Worm (Caenorhabditis elegans) whole organism, young adult: ENCODE results near the gene C35B1.7.

Experiments
- B0336.3 ChIP-seq: fragments of 200-800 bp; sonication (Bioruptor generic); IDR thresholded peaks from 2 replicates; pipeline ENCODE4 v1.3.6; 2022; ENCODE audit warnings: missing genetic modification characterization, missing compliant biosample characterization
- F33H1.4 ChIP-seq: fragments of 200-800 bp; sonication (Bioruptor generic); IDR thresholded peaks from 2 replicates; pipeline ENCODE4 v1.3.6; 2022; ENCODE audit warnings: missing genetic modification reagents, missing genetic modification characterization, missing compliant biosample characterization
- F37B4.10 ChIP-seq: fragments of 200-800 bp; sonication (Bioruptor generic); IDR thresholded peaks from 2 replicates; pipeline ENCODE4 v1.3.6; 2022; ENCODE audit warnings: missing genetic modification characterization, missing compliant biosample characterization
- F52B5.7 ChIP-seq: sonication (generic microtip); optimal IDR thresholded peaks from 2 replicates; lab custom pipeline; 2016; ENCODE audit warnings: mild to moderate bottlenecking, missing genetic modification characterization, missing compliant biosample characterization
- F57A8.1 ChIP-seq: fragments of 200-800 bp; sonication (Bioruptor generic); optimal IDR thresholded peaks from 2 replicates; lab custom pipeline; 2018; ENCODE audit warnings: mild to moderate bottlenecking, missing genetic modification characterization, moderate library complexity, missing compliant biosample characterization
- Y53F4B.3 ChIP-seq: fragments of 200-800 bp; sonication (Bioruptor generic); IDR thresholded peaks from 2 replicates; pipeline ENCODE4 v1.3.6; 2022; ENCODE audit warnings: missing genetic modification reagents, missing genetic modification characterization, missing compliant biosample characterization
- Y56A3A.18 ChIP-seq: fragments of 200-800 bp; sonication (Bioruptor generic); IDR thresholded peaks from 2 replicates; pipeline ENCODE4 v1.3.6; 2022; ENCODE audit warnings: missing genetic modification reagents, missing genetic modification characterization, missing compliant biosample characterization
- ZK185.1 ChIP-seq: sonication (generic microtip); optimal IDR thresholded peaks from 2 replicates; lab custom pipeline; 2016; ENCODE audit warnings: mild to moderate bottlenecking, missing genetic modification characterization, missing compliant biosample characterization; ENCODE audit not compliant: poor library complexity, severe bottlenecking
- akir-1 ChIP-seq: fragments of 200-800 bp; sonication (Bioruptor generic); optimal IDR thresholded peaks from 2 replicates; lab custom pipeline; 2018; ENCODE audit warnings: mild to moderate bottlenecking, missing genetic modification characterization, moderate library complexity, missing compliant biosample characterization
- aptf-2 ChIP-seq: fragments of 200-800 bp; sonication (Bioruptor generic); conservative IDR thresholded peaks from 2 replicates; pipeline ENCODE4 v1.3.6; 2022; ENCODE audit warnings: missing genetic modification reagents, missing genetic modification characterization, missing compliant biosample characterization
- attf-3 ChIP-seq: fragments of 200-800 bp; sonication (Bioruptor generic); conservative IDR thresholded peaks from 2 replicates; pipeline ENCODE4 v1.3.6; 2022; ENCODE audit warnings: missing genetic modification reagents, missing genetic modification characterization, missing compliant biosample characterization
- attf-6 ChIP-seq: fragments of 200-800 bp; sonication (Bioruptor generic); IDR thresholded peaks from 2 replicates; pipeline ENCODE4 v1.3.6; 2022; ENCODE audit warnings: missing genetic modification reagents, missing genetic modification characterization, missing compliant biosample characterization
- bed-1 ChIP-seq: fragments of 200-800 bp; sonication (Bioruptor generic); IDR thresholded peaks from 2 replicates; pipeline ENCODE4 v1.3.6; 2022; ENCODE audit warnings: missing genetic modification reagents, missing genetic modification characterization, missing compliant biosample characterization
- ceh-79 ChIP-seq: sonication (generic microtip); optimal IDR thresholded peaks from 2 replicates; lab custom pipeline; 2017; ENCODE audit warnings: mild to moderate bottlenecking, missing genetic modification characterization, missing compliant biosample characterization
- ceh-91 ChIP-seq: fragments of 200-800 bp; sonication (Bioruptor generic); IDR thresholded peaks from 2 replicates; pipeline ENCODE4 v1.3.6; 2022; ENCODE audit warnings: missing genetic modification reagents, missing genetic modification characterization, missing compliant biosample characterization
- die-1 ChIP-seq: sonication (generic microtip); optimal IDR thresholded peaks from 2 replicates; lab custom pipeline; 2016; ENCODE audit warnings: missing genotype, mild to moderate bottlenecking, missing genetic modification characterization, missing compliant biosample characterization
- egrh-3 ChIP-seq: fragments of 200-800 bp; sonication (Bioruptor generic); IDR thresholded peaks from 2 replicates; pipeline ENCODE4 v1.3.6; 2022; ENCODE audit warnings: missing genetic modification reagents, missing genetic modification characterization, missing compliant biosample characterization
- hlh-12 ChIP-seq: sonication (generic microtip); optimal IDR thresholded peaks from 2 replicates; lab custom pipeline; 2016; ENCODE audit warnings: missing genetic modification characterization, missing compliant biosample characterization
- hmg-1.2 ChIP-seq: fragments of 200-800 bp; sonication (Bioruptor generic); IDR thresholded peaks from 2 replicates; pipeline ENCODE4 v1.3.6; 2022; ENCODE audit warnings: missing genetic modification reagents, missing genetic modification characterization, missing compliant biosample characterization
- hrde-1 ChIP-seq: sonication (generic microtip); optimal IDR thresholded peaks from 2 replicates; lab custom pipeline; 2016; ENCODE audit warnings: missing genetic modification characterization, mild to moderate bottlenecking, missing compliant biosample characterization, moderate library complexity, missing genotype, missing genetic modification reagents, borderline replicate concordance
- hsf-1 ChIP-seq: fragments of 200-800 bp; sonication (Bioruptor generic); IDR thresholded peaks from 2 replicates; pipeline ENCODE4 v1.3.6; 2022; ENCODE audit warnings: missing genetic modification reagents, missing genetic modification characterization, missing compliant biosample characterization
- madf-8 ChIP-seq: fragments of 200-800 bp; sonication (Bioruptor generic); conservative IDR thresholded peaks from 2 replicates; pipeline ENCODE4 v1.3.6; 2022; ENCODE audit warnings: missing genetic modification reagents, missing genetic modification characterization, missing compliant biosample characterization
- nhr-27 ChIP-seq: fragments of 200-800 bp; sonication (Bioruptor generic); optimal IDR thresholded peaks from 2 replicates; lab custom pipeline; 2018; ENCODE audit warnings: mild to moderate bottlenecking, missing genetic modification characterization, moderate library complexity, missing compliant biosample characterization
- snpc-1.1 ChIP-seq: sonication (generic microtip); optimal IDR thresholded peaks from 2 replicates; lab custom pipeline; 2017; ENCODE audit warnings: missing genetic modification characterization, mild to moderate bottlenecking, missing compliant biosample characterization, antibody characterized with exemption, moderate library complexity, missing genotype, missing genetic modification reagents; ENCODE audit not compliant: insufficient read depth
- snpc-1.3 ChIP-seq: sonication (generic microtip); optimal IDR thresholded peaks from 2 replicates; lab custom pipeline; 2017; ENCODE audit warnings: missing genetic modification characterization, mild to moderate bottlenecking, missing compliant biosample characterization, antibody characterized with exemption, moderate library complexity, missing genotype, missing genetic modification reagents; ENCODE audit not compliant: insufficient read depth
- sptf-2 ChIP-seq: fragments of 200-800 bp; sonication (Bioruptor generic); optimal IDR thresholded peaks from 2 replicates; lab custom pipeline; 2018; ENCODE audit warnings: mild to moderate bottlenecking, missing genetic modification characterization, missing compliant biosample characterization
- tbx-9 ChIP-seq: sonication (generic microtip); optimal IDR thresholded peaks from 2 replicates; lab custom pipeline; 2016; ENCODE audit warnings: borderline replicate concordance, missing genetic modification characterization, inconsistent platforms, missing compliant biosample characterization
- tlf-1 ChIP-seq: fragments of 200-800 bp; sonication (Bioruptor generic); optimal IDR thresholded peaks from 2 replicates; lab custom pipeline; 2018; ENCODE audit warnings: mild to moderate bottlenecking, missing genetic modification characterization, missing compliant biosample characterization
- xnd-1 ChIP-seq: sonication (generic microtip); optimal IDR thresholded peaks from 2 replicates; lab custom pipeline; 2016; ENCODE audit warnings: missing genotype, missing genetic modification reagents, missing genetic modification characterization, missing compliant biosample characterization
- zfh-2 ChIP-seq: fragments of 200-800 bp; sonication (Bioruptor generic); conservative IDR thresholded peaks from 2 replicates; pipeline ENCODE4 v1.3.6; 2022; ENCODE audit warnings: missing genetic modification reagents, missing genetic modification characterization, missing compliant biosample characterization

C35B1.7 gene

ce11 chrIV:4076690-4077295 is 32.1 kb upstream of the C35B1.7 start:
- TF ChIP-seq F57A8.1 (GFP tag; lab: Kevin White, UChicago), result peak; percentile 9
- TF ChIP-seq snpc-1.3 (tag; lab: Kevin White, UChicago), result no peak
- TF ChIP-seq ceh-91, result peak; percentile 9; the same call in 1 of the 2 replicates
- peak; percentile 96 for TF ChIP-seq egrh-3 (GFP tag; lab: Robert Waterston, UW)
- TF ChIP-seq xnd-1 (tag; lab: Kevin White, UChicago), result no peak
- peak; percentile 71 for TF ChIP-seq zfh-2 (GFP tag; lab: Robert Waterston, UW)
- peak; percentile 38 for TF ChIP-seq sptf-2 (GFP tag; lab: Kevin White, UChicago)

- TF ChIP-seq B0336.3 (GFP tag; lab: Robert Waterston, UW) (no peak), attf-6 (GFP tag; lab: Robert Waterston, UW) (no peak), madf-8 (GFP tag; lab: Robert Waterston, UW) (no peak), bed-1 (GFP tag; lab: Robert Waterston, UW) (no peak), ZK185.1 (tag; lab: Kevin White, UChicago) (no peak), F33H1.4 (GFP tag; lab: Robert Waterston, UW) (no peak), attf-3 (GFP tag; lab: Robert Waterston, UW) (no peak), snpc-1.3 (tag; lab: Kevin White, UChicago) (no peak), snpc-1.1 (no peak), ceh-79 (tag; lab: Kevin White, UChicago) (no peak)
Observed at ce11 chrIV:4078901-4079300, 30.0 kb upstream of the C35B1.7 start, which contains the start of gene C35B1.8. Gene C35B1.8, minus strand, starts transcription at chrIV:4079001.

DNA sequence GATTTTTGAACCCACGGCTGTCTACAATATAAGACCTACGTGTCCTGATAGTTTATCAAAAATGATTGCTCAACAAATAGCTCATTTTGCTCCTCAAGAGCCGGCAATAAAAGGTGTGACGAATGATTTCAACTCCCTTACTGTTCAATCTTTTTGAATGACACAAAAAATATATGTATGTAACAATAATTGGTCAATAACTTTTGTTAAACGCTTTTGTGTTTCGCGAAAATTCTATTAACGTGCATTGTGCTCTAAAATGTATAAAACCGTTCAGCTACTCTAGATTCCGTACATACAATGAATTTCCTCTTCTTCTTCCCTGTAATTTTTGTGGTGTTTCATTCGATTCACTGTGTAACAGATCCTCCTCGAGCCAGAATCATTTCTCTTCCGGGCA is 29.4 kb upstream of the C35B1.7 start, which contains the start of gene C35B1.4:
Gene C35B1.4, plus strand, starts transcription at position 301 of the 400 bp plus-strand sequence.
- TF ChIP-seq xnd-1 (tag; lab: Kevin White, UChicago) (no peak), tbx-9 (no peak), F37B4.10 (no peak), Y56A3A.18 (no peak), zfh-2 (GFP tag; lab: Robert Waterston, UW) (no peak), F52B5.7 (tag; lab: Kevin White, UChicago) (no peak), hsf-1 (no peak), Y53F4B.3 (no peak), hrde-1 (no peak), tlf-1 (no peak), hmg-1.2 (GFP tag; lab: Robert Waterston, UW) (no peak), die-1 (tag; lab: Kevin White, UChicago) (no peak), nhr-27 (tag; lab: Kevin White, UChicago) (no peak), akir-1 (GFP tag; lab: Kevin White, UChicago) (no peak), egrh-3 (GFP tag; lab: Robert Waterston, UW) (no peak)

- TF ChIP-seq snpc-1.1, result no peak
- TF ChIP-seq aptf-2 (GFP tag; lab: Robert Waterston, UW), result no peak
- no peak for TF ChIP-seq hlh-12
- no peak for TF ChIP-seq xnd-1 (tag; lab: Kevin White, UChicago)
- TF ChIP-seq hmg-1.2 (GFP tag; lab: Robert Waterston, UW), result no peak
- TF ChIP-seq madf-8 (GFP tag; lab: Robert Waterston, UW), result no peak
- no peak for TF ChIP-seq attf-3 (GFP tag; lab: Robert Waterston, UW)
Observed at ce11 chrIV:4080846-4081245, 28.0 kb upstream of the C35B1.7 start, which contains the start of the genes C35B1.9 and C35B1.3. Gene C35B1.9, minus strand, starts transcription at chrIV:4080946. Gene C35B1.3, plus strand, starts transcription at chrIV:4081151.
